Fruit fly (Drosophila melanogaster) S2 (cell line): ENCODE results near the gene CG16985.

ENCODE experiments used
- CG8478 ChIP-seq: fragments of >200 bp; optimal IDR thresholded peaks from 2 replicates; lab custom pipeline; 2018
- CTCF ChIP-seq, 2 experiments: fragments of >200 bp; optimal IDR thresholded peaks; 2 replicates each; lab custom pipeline; 2018

dm6 chr3L:2632048-2632762 lies 33.1 kb downstream of the CG16985 start:
- no peak for TF ChIP-seq CTCF (optimal IDR thresholded peaks at IDR 0.05; lab: Kevin White, UChicago)
- TF ChIP-seq CG8478: no peak
